Fruit fly (Drosophila melanogaster) whole organism, embryonic: Measurements from ENCODE around the gene CG3184.

Experiments used
- Adf1 ChIP-seq: fragments of 200-800 bp; sonication (Bioruptor generic); IDR thresholded peaks from 2 replicates; pipeline ENCODE4 v1.3.6; 2022; ENCODE audit warnings: missing biosample characterization, missing genetic modification characterization
- CG10274 ChIP-seq: fragments of 200-800 bp; sonication (Bioruptor generic); optimal IDR thresholded peaks from 3 replicates; lab custom pipeline; 2017; ENCODE audit warnings: missing biosample characterization, mild to moderate bottlenecking, missing genetic modification characterization
- CG11398 ChIP-seq: fragments of 200-800 bp; sonication (Bioruptor generic); optimal IDR thresholded peaks from 2 replicates; lab custom pipeline; 2016; ENCODE audit warnings: missing biosample characterization, missing genetic modification characterization
- CG12942 ChIP-seq: fragments of 200-800 bp; sonication (Bioruptor generic); optimal IDR thresholded peaks from 3 replicates; lab custom pipeline; 2016; ENCODE audit warnings: missing biosample characterization, missing genetic modification characterization
- CG14441 ChIP-seq: fragments of 200-800 bp; sonication (Bioruptor generic); IDR thresholded peaks from 2 replicates; pipeline ENCODE4 v1.3.6; 2022; ENCODE audit warnings: missing biosample characterization, missing genetic modification characterization
- CG14667 ChIP-seq: fragments of 200-800 bp; sonication (Bioruptor generic); IDR thresholded peaks from 2 replicates; pipeline ENCODE4 v1.3.6; 2022; ENCODE audit warnings: missing biosample characterization, missing genetic modification characterization
- CG14710 ChIP-seq: fragments of 200-800 bp; sonication (Bioruptor generic); optimal IDR thresholded peaks from 3 replicates; lab custom pipeline; 2019; ENCODE audit warnings: missing biosample characterization, mild to moderate bottlenecking, missing genetic modification characterization, moderate library complexity
- CG15479 ChIP-seq: fragments of 200-800 bp; sonication (Bioruptor generic); optimal IDR thresholded peaks from 3 replicates; lab custom pipeline; 2019; ENCODE audit warnings: missing biosample characterization, mild to moderate bottlenecking, missing genetic modification characterization, moderate library complexity
- CG16813 ChIP-seq: fragments of 200-800 bp; sonication (Bioruptor generic); IDR thresholded peaks from 3 replicates; pipeline ENCODE4 v1.3.6; 2022; ENCODE audit warnings: missing biosample characterization, missing genetic modification characterization; ENCODE audit not compliant: partially characterized antibody
- CG17802 ChIP-seq: fragments of 200-800 bp; sonication (Bioruptor generic); optimal IDR thresholded peaks from 2 replicates; lab custom pipeline; 2018; ENCODE audit warnings: missing biosample characterization, mild to moderate bottlenecking, missing genetic modification characterization, moderate library complexity
- CG17912 ChIP-seq: fragments of 200-800 bp; sonication (Bioruptor generic); optimal IDR thresholded peaks from 2 replicates; lab custom pipeline; 2018; ENCODE audit warnings: missing biosample characterization, mild to moderate bottlenecking, missing genetic modification characterization
- CG1832 ChIP-seq: fragments of 200-800 bp; sonication (Bioruptor generic); optimal IDR thresholded peaks from 2 replicates; lab custom pipeline; 2017; ENCODE audit warnings: missing biosample characterization, mild to moderate bottlenecking, missing genetic modification characterization, inconsistent platforms
- CG2678 ChIP-seq: fragments of 200-800 bp; sonication (Bioruptor generic); optimal IDR thresholded peaks from 3 replicates; lab custom pipeline; 2019; ENCODE audit warnings: missing biosample characterization, mild to moderate bottlenecking, missing genetic modification characterization, moderate library complexity
- CG30020 ChIP-seq: fragments of 200-800 bp; optimal IDR thresholded peaks from 2 replicates; lab custom pipeline; 2019; ENCODE audit warnings: missing biosample characterization, mild to moderate bottlenecking, missing genetic modification characterization, moderate library complexity
- CG3163 ChIP-seq: fragments of 200-800 bp; sonication (Bioruptor generic); optimal IDR thresholded peaks from 3 replicates; lab custom pipeline; 2016; ENCODE audit warnings: missing biosample characterization, missing genetic modification characterization
- CG34376 ChIP-seq: fragments of 200-800 bp; sonication (Bioruptor generic); optimal IDR thresholded peaks from 2 replicates; lab custom pipeline; 2018; ENCODE audit warnings: missing biosample characterization, mild to moderate bottlenecking, missing genetic modification characterization
- CG4730 ChIP-seq: fragments of 200-800 bp; sonication (Bioruptor generic); IDR thresholded peaks from 2 replicates; pipeline ENCODE4 v1.3.6; 2022; ENCODE audit warnings: missing biosample characterization, missing genetic modification characterization
- CG8478 ChIP-seq: fragments of >200 bp; optimal IDR thresholded peaks from 2 replicates; lab custom pipeline; 2018
- CrebB ChIP-seq: fragments of 200-800 bp; sonication (Bioruptor generic); optimal IDR thresholded peaks from 3 replicates; lab custom pipeline; 2018; ENCODE audit warnings: missing biosample characterization, mild to moderate bottlenecking, missing genetic modification characterization
- Dp ChIP-seq: fragments of 200-800 bp; sonication (Bioruptor generic); optimal IDR thresholded peaks from 2 replicates; lab custom pipeline; 2018; ENCODE audit warnings: missing biosample characterization, mild to moderate bottlenecking, missing genetic modification characterization, moderate library complexity
- Dref ChIP-seq: fragments of 200-800 bp; sonication (Bioruptor generic); IDR thresholded peaks from 2 replicates; pipeline ENCODE4 v1.3.6; 2022; ENCODE audit warnings: missing biosample characterization, missing genetic modification characterization
- Ets65A ChIP-seq: fragments of 200-800 bp; sonication (Bioruptor generic); peaks from one replicate; lab custom pipeline; 2016; ENCODE audit warnings: missing biosample characterization, missing genetic modification characterization
- Fer3 ChIP-seq: fragments of 200-800 bp; sonication (Bioruptor generic); optimal IDR thresholded peaks from 2 replicates; lab custom pipeline; 2018; ENCODE audit warnings: missing biosample characterization, mild to moderate bottlenecking, missing genetic modification characterization, moderate library complexity
- HLH4C ChIP-seq: fragments of 200-800 bp; sonication (Bioruptor generic); IDR thresholded peaks from 3 replicates; pipeline ENCODE4 v1.3.6; 2022; ENCODE audit warnings: missing biosample characterization, missing genetic modification characterization; ENCODE audit not compliant: partially characterized antibody
- Kr ChIP-seq: fragments of 200-800 bp; sonication (Bioruptor generic); optimal IDR thresholded peaks from 2 replicates; lab custom pipeline; 2017; ENCODE audit warnings: missing biosample characterization, mild to moderate bottlenecking, missing genetic modification characterization
- Lim3 ChIP-seq: fragments of 200-800 bp; sonication (Bioruptor generic); IDR thresholded peaks from 2 replicates; pipeline ENCODE4 v1.3.6; 2022; ENCODE audit warnings: missing biosample characterization, missing genetic modification characterization
- NFAT ChIP-seq: fragments of 200-800 bp; sonication (Bioruptor generic); IDR thresholded peaks from 2 replicates; pipeline ENCODE4 v1.3.6; 2022; ENCODE audit warnings: missing biosample characterization, missing genetic modification characterization
- Neu2 ChIP-seq: fragments of 200-800 bp; sonication (Bioruptor generic); optimal IDR thresholded peaks from 3 replicates; lab custom pipeline; 2016; ENCODE audit warnings: missing biosample characterization, missing genetic modification characterization, borderline replicate concordance
- Ptx1 ChIP-seq: fragments of 200-800 bp; sonication (Bioruptor generic); IDR thresholded peaks from 2 replicates; pipeline ENCODE4 v1.3.6; 2022; ENCODE audit warnings: missing biosample characterization, missing genetic modification characterization
- Rfx ChIP-seq: fragments of 200-800 bp; sonication (Bioruptor generic); IDR thresholded peaks from 2 replicates; pipeline ENCODE4 v1.3.6; 2022; ENCODE audit warnings: missing biosample characterization, missing genetic modification characterization
- Rx ChIP-seq: fragments of 200-800 bp; sonication (Bioruptor generic); IDR thresholded peaks from 2 replicates; pipeline ENCODE4 v1.3.6; 2022; ENCODE audit warnings: missing biosample characterization, missing genetic modification characterization
- ac ChIP-seq: fragments of 200-800 bp; sonication (Bioruptor generic); optimal IDR thresholded peaks from 3 replicates; lab custom pipeline; 2017; ENCODE audit warnings: missing biosample characterization, mild to moderate bottlenecking, missing genetic modification characterization
- ash1 ChIP-seq: fragments of 200-800 bp; sonication (Bioruptor generic); optimal IDR thresholded peaks from 2 replicates; lab custom pipeline; 2018; ENCODE audit warnings: missing biosample characterization, mild to moderate bottlenecking, missing genetic modification characterization
- chn ChIP-seq: fragments of 200-800 bp; sonication (Bioruptor generic); optimal IDR thresholded peaks from 2 replicates; lab custom pipeline; 2016; ENCODE audit warnings: missing biosample characterization, missing genetic modification characterization
- croc ChIP-seq: fragments of 200-800 bp; sonication (Bioruptor generic); conservative IDR thresholded peaks from 3 replicates; pipeline ENCODE4 v1.3.6; 2022; ENCODE audit warnings: missing biosample characterization, missing genetic modification characterization
- en ChIP-seq: fragments of 200-800 bp; sonication (Bioruptor generic); optimal IDR thresholded peaks from 2 replicates; lab custom pipeline; 2016; ENCODE audit warnings: missing biosample characterization, missing genetic modification characterization
- eve ChIP-seq, 2 experiments: fragments of >200 bp; optimal IDR thresholded peaks; 2 replicates each; lab custom pipeline; 2017; ENCODE audit warnings: missing biosample characterization in 2 of 2, missing genetic modification characterization in 2 of 2
- ham ChIP-seq: fragments of 200-800 bp; sonication (Bioruptor generic); IDR thresholded peaks from 2 replicates; pipeline ENCODE4 v1.3.6; 2022; ENCODE audit warnings: missing biosample characterization, missing genetic modification characterization
- pfk ChIP-seq: fragments of 200-800 bp; sonication (Bioruptor generic); optimal IDR thresholded peaks from 2 replicates; lab custom pipeline; 2018; ENCODE audit warnings: missing biosample characterization, mild to moderate bottlenecking, missing genetic modification characterization, moderate library complexity
- pita ChIP-seq: fragments of 200-800 bp; sonication (Bioruptor generic); optimal IDR thresholded peaks from 2 replicates; lab custom pipeline; 2017; ENCODE audit warnings: missing biosample characterization, mild to moderate bottlenecking, missing genetic modification characterization
- pum ChIP-seq: fragments of 200-800 bp; sonication (Bioruptor generic); optimal IDR thresholded peaks from 2 replicates; lab custom pipeline; 2016; ENCODE audit warnings: missing biosample characterization, missing genetic modification characterization
- ranshi ChIP-seq: fragments of 200-800 bp; sonication (Bioruptor generic); IDR thresholded peaks from 2 replicates; pipeline ENCODE4 v1.3.6; 2022; ENCODE audit warnings: missing biosample characterization, missing genetic modification characterization
- sc ChIP-seq, 3 experiments: fragments of >200 bp in 2 of 3; fragments of 200-800 bp in 1 of 3; sonication (Bioruptor generic) in 1 of 3; optimal IDR thresholded peaks; 2 replicates in 2 of 3; 3 replicates in 1 of 3; lab custom pipeline; 2017; ENCODE audit warnings: mild to moderate bottlenecking in 1 of 3, missing biosample characterization in 1 of 3, missing genetic modification characterization in 1 of 3, missing genetic modification reagents in 1 of 3
- sd ChIP-seq: fragments of 200-800 bp; sonication (Bioruptor generic); optimal IDR thresholded peaks from 3 replicates; lab custom pipeline; 2018; ENCODE audit warnings: missing biosample characterization, mild to moderate bottlenecking, missing genetic modification characterization, moderate library complexity
- sna ChIP-seq: fragments of 200-800 bp; sonication (Bioruptor generic); IDR thresholded peaks from 2 replicates; pipeline ENCODE4 v1.3.6; 2022; ENCODE audit warnings: missing biosample characterization, missing genetic modification characterization; ENCODE audit not compliant: partially characterized antibody
- tin ChIP-seq: fragments of 200-800 bp; sonication (Bioruptor generic); optimal IDR thresholded peaks from 3 replicates; lab custom pipeline; 2016; ENCODE audit warnings: missing biosample characterization, missing genetic modification characterization
- tll ChIP-seq, 2 experiments: fragments of 200-800 bp in 1 of 2; fragments of >200 bp in 1 of 2; sonication (Bioruptor generic) in 1 of 2; optimal IDR thresholded peaks; 2 replicates each; lab custom pipeline; 2017 to 2019; ENCODE audit warnings: missing biosample characterization in 2 of 2, missing genetic modification characterization in 2 of 2, mild to moderate bottlenecking in 1 of 2, moderate library complexity in 1 of 2
- vvl ChIP-seq: fragments of 200-800 bp; sonication (Bioruptor generic); IDR thresholded peaks from 2 replicates; pipeline ENCODE4 v1.3.6; 2022; ENCODE audit warnings: missing biosample characterization, missing genetic modification characterization
- zfh2 ChIP-seq: fragments of 200-800 bp; sonication (Bioruptor generic); optimal IDR thresholded peaks from 2 replicates; lab custom pipeline; 2016; ENCODE audit warnings: missing biosample characterization, missing genetic modification characterization

The CG3184 gene

DNA sequence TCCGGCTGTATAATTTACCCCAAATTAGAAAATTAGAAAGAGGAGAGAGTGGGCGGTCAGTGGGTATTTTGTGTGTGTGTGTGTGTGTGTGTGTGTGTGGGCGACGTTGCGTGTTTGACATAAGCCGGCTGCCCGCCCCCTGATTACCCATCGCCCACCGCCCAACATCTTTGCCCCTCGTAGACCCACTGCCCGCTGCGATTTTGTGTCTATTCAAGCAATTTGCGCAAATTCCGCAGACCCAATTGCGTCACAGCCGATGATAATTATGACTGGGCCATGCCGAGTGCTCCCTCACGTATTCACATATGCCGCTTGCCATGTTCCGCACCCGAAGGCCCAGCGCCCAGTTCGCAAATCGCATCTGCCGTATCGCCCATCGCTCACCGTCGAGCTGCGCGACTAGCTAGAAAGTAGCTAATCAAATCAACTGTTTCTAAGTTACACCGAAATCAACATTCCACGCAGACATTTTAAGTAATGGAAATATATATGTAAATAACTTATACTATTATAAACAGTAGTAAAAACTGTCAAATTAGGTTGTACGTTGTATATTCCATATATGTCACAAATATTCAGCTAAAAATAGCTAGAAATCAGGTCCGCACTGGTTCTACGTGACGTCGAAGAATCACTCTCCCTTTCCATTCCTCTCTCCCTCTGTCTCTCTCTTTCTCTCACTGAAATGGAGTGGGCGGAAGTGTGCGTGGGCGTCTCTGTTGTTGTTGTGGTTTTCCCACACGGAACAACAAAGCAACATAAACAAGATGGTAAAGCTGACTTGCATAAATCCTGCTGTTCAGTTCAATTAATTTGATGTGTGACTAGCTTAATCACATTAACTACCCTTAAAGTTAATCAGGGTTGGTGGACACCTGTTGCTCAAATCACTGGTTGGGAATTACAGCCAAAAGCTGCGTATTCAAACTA lies 31.7 kb downstream of the CG3184 start (continued):
- TF ChIP-seq CG34376 (GFP tag; lab: Kevin White, UChicago) (peak; percentile 82), CG16813 (GFP tag; lab: Robert Waterston, UW) (no peak), croc (GFP tag; lab: Robert Waterston, UW) (no peak), Ptx1 (no peak), CG17912 (GFP tag; lab: Kevin White, UChicago) (no peak), Fer3 (peak; percentile 71), vvl (GFP tag; lab: Robert Waterston, UW) (peak; percentile 52), Ets65A (GFP tag; lab: Kevin White, UChicago) (no peak), CG14441 (GFP tag; lab: Robert Waterston, UW) (0 out of 2 replicates have a peak, but pooled peaks have one; percentile 28), Lim3 (GFP tag; lab: Robert Waterston, UW) (no peak), CG11398 (GFP tag; lab: Kevin White, UChicago) (no peak), NFAT (no peak), CG1832 (GFP tag; lab: Kevin White, UChicago) (no peak), CG3163 (GFP tag; lab: Kevin White, UChicago) (no peak), ranshi (GFP tag; lab: Robert Waterston, UW) (0 out of 2 replicates have a peak, but pooled peaks have one; percentile 4), Neu2 (GFP tag; lab: Kevin White, UChicago) (no peak), ac (GFP tag; lab: Kevin White, UChicago) (no peak), Adf1 (GFP tag; lab: Robert Waterston, UW) (peak; percentile 18; the same call in 1 of the 2 replicates), pita (GFP tag; lab: Kevin White, UChicago) (no peak), CG12942 (GFP tag; lab: Kevin White, UChicago) (no peak), CG14667 (GFP tag; lab: Robert Waterston, UW) (no peak), Kr (GFP tag; lab: Kevin White, UChicago) (no peak), CrebB (peak; percentile 67), chn (GFP tag; lab: Kevin White, UChicago) (no peak), tll (GFP tag; optimal IDR thresholded peaks at IDR 0.05; lab: Kevin White, UChicago) (peak in 1 of 2 experiments; percentile 38), Rfx (GFP tag; lab: Robert Waterston, UW) (peak; percentile 46), ham (no peak), CG10274 (GFP tag; lab: Kevin White, UChicago) (no peak), CG14710 (tag; lab: Kevin White, UChicago) (peak; percentile 32), HLH4C (GFP tag; lab: Robert Waterston, UW) (no peak), pum (GFP tag; lab: Kevin White, UChicago) (no peak), CG2678 (tag; lab: Kevin White, UChicago) (peak; percentile 75), sc (optimal IDR thresholded peaks at IDR 0.05; lab: Kevin White, UChicago) (no peak), sc (GFP tag; optimal IDR thresholded peaks at IDR 0.05; lab: Kevin White, UChicago) (no peak), Dref (GFP tag; lab: Robert Waterston, UW) (no peak), CG17802 (no peak), CG15479 (peak; percentile 53), CG8478 (no peak), sd (tag; lab: Kevin White, UChicago) (peak; percentile 93), CG4730 (GFP tag; lab: Robert Waterston, UW) (no peak), en (GFP tag; lab: Kevin White, UChicago) (no peak), sna (GFP tag; lab: Robert Waterston, UW) (no peak), zfh2 (GFP tag; lab: Kevin White, UChicago) (no peak), tin (GFP tag; lab: Kevin White, UChicago) (no peak), Rx (GFP tag; lab: Robert Waterston, UW) (no peak), CG30020 (tag; lab: Kevin White, UChicago) (peak; percentile 7), Dp (GFP tag; lab: Kevin White, UChicago) (no peak), ash1 (GFP tag; lab: Kevin White, UChicago) (no peak), pfk (GFP tag; lab: Kevin White, UChicago) (no peak), eve (GFP tag; optimal IDR thresholded peaks at IDR 0.05; lab: Kevin White, UChicago) (no peak)
